Worm (Caenorhabditis elegans) whole organism, mixed stage, embryonic: ENCODE data around the gene ugt-52.

Experiments used
- bed-3 ChIP-seq: fragments of 200-800 bp; sonication (Bioruptor generic); optimal IDR thresholded peaks from 3 replicates; lab custom pipeline; 2018; ENCODE audit warnings: mild to moderate bottlenecking, missing genetic modification characterization, moderate library complexity, missing compliant biosample characterization
- blmp-1 ChIP-seq: fragments of 150-350 bp; optimal IDR thresholded peaks from 2 replicates; lab custom pipeline; 2014; ENCODE audit warnings: missing biosample characterization, missing genetic modification characterization
- elt-1 ChIP-seq: sonication (generic microtip); optimal IDR thresholded peaks from 2 replicates; lab custom pipeline; 2017; ENCODE audit warnings: missing genetic modification characterization, mild to moderate bottlenecking, missing compliant biosample characterization, antibody characterized with exemption, moderate library complexity, borderline replicate concordance; ENCODE audit not compliant: insufficient read depth
- elt-3 ChIP-seq: fragments of 150-350 bp; optimal IDR thresholded peaks from 2 replicates; lab custom pipeline; 2014; ENCODE audit warnings: missing biosample characterization, missing genetic modification characterization
- lsy-2 ChIP-seq: fragments of 150-350 bp; optimal IDR thresholded peaks from 2 replicates; lab custom pipeline; 2014; ENCODE audit warnings: missing biosample characterization, missing genetic modification characterization
- nhr-2 ChIP-seq: fragments of 150-350 bp; optimal IDR thresholded peaks from 2 replicates; lab custom pipeline; 2014; ENCODE audit warnings: missing biosample characterization, missing genetic modification characterization
- nhr-237 ChIP-seq: fragments of 150-350 bp; optimal IDR thresholded peaks from 2 replicates; lab custom pipeline; 2014; ENCODE audit warnings: missing biosample characterization, missing genetic modification characterization
- nhr-76 ChIP-seq: sonication (generic microtip); optimal IDR thresholded peaks from 2 replicates; lab custom pipeline; 2017; ENCODE audit warnings: missing biosample characterization, missing genetic modification characterization
- snpc-4 ChIP-seq: fragments of 150-350 bp; optimal IDR thresholded peaks from 2 replicates; lab custom pipeline; 2014; ENCODE audit warnings: missing biosample characterization, missing genetic modification characterization
- unc-39 ChIP-seq: fragments of 150-350 bp; optimal IDR thresholded peaks from 2 replicates; lab custom pipeline; 2014; ENCODE audit warnings: missing biosample characterization, missing genetic modification characterization
- unc-62 ChIP-seq: fragments of 150-350 bp; optimal IDR thresholded peaks from 2 replicates; lab custom pipeline; 2014; ENCODE audit warnings: missing biosample characterization, missing genetic modification reagents, missing genetic modification characterization
- zip-8 ChIP-seq: fragments of 150-350 bp; optimal IDR thresholded peaks from 2 replicates; lab custom pipeline; 2014; ENCODE audit warnings: missing biosample characterization, missing genetic modification characterization
- ztf-11 ChIP-seq: fragments of 150-350 bp; optimal IDR thresholded peaks from 2 replicates; lab custom pipeline; 2014; ENCODE audit warnings: missing biosample characterization, missing genetic modification characterization

- no peak for TF ChIP-seq elt-1 (tag; lab: Kevin White, UChicago)
- TF ChIP-seq nhr-76 (tag; lab: Kevin White, UChicago), result no peak
- no peak for TF ChIP-seq bed-3 (GFP tag; lab: Kevin White, UChicago)
- no peak for TF ChIP-seq lsy-2 (tag; lab: Kevin White, UChicago)
- no peak for TF ChIP-seq unc-62 (GFP tag; lab: Kevin White, UChicago)
- TF ChIP-seq unc-39, result no peak
- no peak for TF ChIP-seq nhr-237
- TF ChIP-seq elt-3 (tag; lab: Kevin White, UChicago), result no peak
- no peak for TF ChIP-seq zip-8 (tag; lab: Kevin White, UChicago)
- no peak for TF ChIP-seq snpc-4 (tag; lab: Kevin White, UChicago)
- TF ChIP-seq blmp-1 (tag; lab: Kevin White, UChicago), result no peak
- TF ChIP-seq ztf-11 (tag; lab: Kevin White, UChicago), result no peak
- no peak for TF ChIP-seq nhr-2 (tag; lab: Kevin White, UChicago)
Observed at ce11 chrIV:762486-763376, 15.9 kb upstream of the ugt-52 start.
